Fruit fly (Drosophila melanogaster) whole organism, wandering third instar larva: ENCODE data around the gene CG9777.

ENCODE experiments used
- Abd-B ChIP-seq: fragments of >200 bp; optimal IDR thresholded peaks from 2 replicates; lab custom pipeline; 2017; ENCODE audit warnings: missing biosample characterization, missing genetic modification characterization
- CG32264 ChIP-seq: fragments of 200-800 bp; sonication (Bioruptor generic); optimal IDR thresholded peaks from 2 replicates; lab custom pipeline; 2016; ENCODE audit warnings: missing biosample characterization, missing genetic modification characterization
- CG9705 ChIP-seq: fragments of 200-800 bp; sonication (Bioruptor generic); optimal IDR thresholded peaks from 2 replicates; lab custom pipeline; 2018; ENCODE audit warnings: missing biosample characterization, mild to moderate bottlenecking, missing genetic modification characterization
- CrebA ChIP-seq: fragments of 200-800 bp; sonication (Bioruptor generic); optimal IDR thresholded peaks from 2 replicates; lab custom pipeline; 2016; ENCODE audit warnings: missing biosample characterization, mild to moderate bottlenecking, missing genetic modification characterization, borderline replicate concordance
- Dfd ChIP-seq: fragments of >200 bp; optimal IDR thresholded peaks from 2 replicates; lab custom pipeline; 2017; ENCODE audit warnings: missing biosample characterization, missing genetic modification characterization
- Dif ChIP-seq: fragments of 200-275, 200-300 bp; sonication (Bioruptor generic); optimal IDR thresholded peaks from 2 replicates; lab custom pipeline; 2018; ENCODE audit warnings: missing biosample characterization, missing genetic modification characterization; ENCODE audit not compliant: partially characterized antibody
- GATAd ChIP-seq: sonication (Bioruptor generic); optimal IDR thresholded peaks from 2 replicates; lab custom pipeline; 2016; ENCODE audit warnings: missing biosample characterization, missing genetic modification characterization
- HLH106 ChIP-seq: fragments of 200-800 bp; optimal IDR thresholded peaks from 3 replicates; lab custom pipeline; 2019; ENCODE audit warnings: missing biosample characterization, mild to moderate bottlenecking, missing genetic modification characterization, moderate library complexity
- Hnf4 ChIP-seq: fragments of 200-800 bp; sonication (Bioruptor generic); optimal IDR thresholded peaks from 2 replicates; lab custom pipeline; 2016; ENCODE audit warnings: missing biosample characterization, mild to moderate bottlenecking, missing genetic modification characterization
- Hr78 ChIP-seq: fragments of >200 bp; optimal IDR thresholded peaks from 2 replicates; lab custom pipeline; 2017; ENCODE audit warnings: missing biosample characterization, missing genetic modification characterization
- Jra ChIP-seq: sonication (Bioruptor generic); optimal IDR thresholded peaks from 2 replicates; lab custom pipeline; 2016; ENCODE audit warnings: missing biosample characterization, missing genetic modification characterization
- Myc ChIP-seq: fragments of >200 bp; optimal IDR thresholded peaks from 2 replicates; lab custom pipeline; 2017
- Rel ChIP-seq, 2 experiments: fragments of 200-800 bp; sonication (Bioruptor generic) in 1 of 2; optimal IDR thresholded peaks; 2 replicates in 1 of 2; 3 replicates in 1 of 2; lab custom pipeline; 2016 to 2019; ENCODE audit warnings: mild to moderate bottlenecking in 2 of 2, missing biosample characterization in 2 of 2, missing genetic modification characterization in 2 of 2, moderate library complexity in 1 of 2
- Sp1 ChIP-seq: fragments of 200-800 bp; sonication (Bioruptor generic); optimal IDR thresholded peaks from 3 replicates; lab custom pipeline; 2019; ENCODE audit warnings: missing biosample characterization, mild to moderate bottlenecking, missing genetic modification characterization, moderate library complexity
- Vsx2 ChIP-seq: fragments of 200-300, 225-300 bp; sonication (Bioruptor generic); optimal IDR thresholded peaks from 2 replicates; lab custom pipeline; 2018; ENCODE audit warnings: missing biosample characterization, missing genetic modification characterization; ENCODE audit not compliant: partially characterized antibody
- br ChIP-seq: fragments of 200-800 bp; sonication (Bioruptor generic); optimal IDR thresholded peaks from 2 replicates; lab custom pipeline; 2016; ENCODE audit warnings: missing biosample characterization, missing genetic modification characterization
- brk ChIP-seq: fragments of 200-800 bp; sonication (Bioruptor generic); optimal IDR thresholded peaks from 2 replicates; lab custom pipeline; 2016; ENCODE audit warnings: missing biosample characterization, mild to moderate bottlenecking, missing genetic modification characterization
- dl ChIP-seq, 2 experiments: fragments of 175-275, 200-275 bp in 1 of 2; fragments of 200-275 bp in 1 of 2; sonication (Bioruptor generic); optimal IDR thresholded peaks; lab custom pipeline; 2018; ENCODE audit warnings: mild to moderate bottlenecking in 2 of 2, missing biosample characterization in 2 of 2, missing genetic modification characterization in 2 of 2, moderate library complexity in 2 of 2; ENCODE audit not compliant: partially characterized antibody in 2 of 2, insufficient read depth in 1 of 2
- dsf ChIP-seq: sonication (Bioruptor generic); optimal IDR thresholded peaks from 2 replicates; lab custom pipeline; 2016; ENCODE audit warnings: missing biosample characterization, missing genetic modification characterization, borderline replicate concordance
- ey ChIP-seq: fragments of 200-800 bp; sonication (Bioruptor generic); optimal IDR thresholded peaks from 2 replicates; lab custom pipeline; 2016; ENCODE audit warnings: missing biosample characterization, missing genetic modification characterization
- foxo ChIP-seq, 2 experiments: fragments of 200-800 bp; sonication (Bioruptor generic); optimal IDR thresholded peaks; 2 replicates in 1 of 2; 3 replicates in 1 of 2; lab custom pipeline; 2016 to 2017; ENCODE audit warnings: missing biosample characterization in 2 of 2, missing genetic modification characterization in 2 of 2
- fru ChIP-seq: fragments of 200-800 bp; sonication (Bioruptor generic); optimal IDR thresholded peaks from 3 replicates; lab custom pipeline; 2016; ENCODE audit warnings: missing biosample characterization, mild to moderate bottlenecking, missing genetic modification characterization
- h ChIP-seq: fragments of 200-800 bp; sonication (Bioruptor generic); optimal IDR thresholded peaks from 3 replicates; lab custom pipeline; 2016; ENCODE audit warnings: missing biosample characterization, mild to moderate bottlenecking, missing genetic modification characterization
- jim ChIP-seq: fragments of 175-275, 200-325 bp; sonication (Bioruptor generic); optimal IDR thresholded peaks from 2 replicates; lab custom pipeline; 2016; ENCODE audit warnings: missing biosample characterization, mild to moderate bottlenecking, missing genetic modification characterization
- lola ChIP-seq: fragments of >200 bp; optimal IDR thresholded peaks from 2 replicates; lab custom pipeline; 2017; ENCODE audit warnings: missing biosample characterization, missing genetic modification characterization
- pan ChIP-seq: fragments of >200 bp; optimal IDR thresholded peaks from 2 replicates; lab custom pipeline; 2017
- psq ChIP-seq: fragments of 200-800 bp; sonication (Bioruptor generic); optimal IDR thresholded peaks from 3 replicates; lab custom pipeline; 2017; ENCODE audit warnings: missing biosample characterization, mild to moderate bottlenecking, missing genetic modification characterization, moderate library complexity
- rgr ChIP-seq: fragments of 200-800 bp; sonication (Bioruptor generic); optimal IDR thresholded peaks from 3 replicates; lab custom pipeline; 2016; ENCODE audit warnings: missing biosample characterization, mild to moderate bottlenecking, missing genetic modification characterization
- sage ChIP-seq: fragments of 200-800 bp; sonication (Bioruptor generic); optimal IDR thresholded peaks from 2 replicates; lab custom pipeline; 2016; ENCODE audit warnings: missing biosample characterization, mild to moderate bottlenecking, missing genetic modification characterization
- sv ChIP-seq: fragments of 200-800 bp; sonication (Bioruptor generic); optimal IDR thresholded peaks from 3 replicates; lab custom pipeline; 2016; ENCODE audit warnings: missing biosample characterization, missing genetic modification characterization
- tai ChIP-seq: sonication (Bioruptor generic); optimal IDR thresholded peaks from 2 replicates; lab custom pipeline; 2016; ENCODE audit warnings: missing biosample characterization, missing genetic modification characterization
- usp ChIP-seq: fragments of >200 bp; optimal IDR thresholded peaks from 2 replicates; lab custom pipeline; 2017; ENCODE audit warnings: missing biosample characterization, missing genetic modification characterization
- woc ChIP-seq: sonication (Bioruptor generic); optimal IDR thresholded peaks from 2 replicates; lab custom pipeline; 2016; ENCODE audit warnings: missing biosample characterization, mild to moderate bottlenecking, missing genetic modification characterization

Gene CG9777

dm6 chrX:16654931-16655409 is 22.9 kb upstream of the CG9777 start, which contains the start of the genes Nemp and r:
Nemp (minus strand) TSS chrX:16655015.
r (plus strand) TSS chrX:16655359.
- TF ChIP-seq jim (no peak), Vsx2 (no peak), fru (GFP tag; lab: Kevin White, UChicago) (peak; percentile 23)
- TF ChIP-seq, all 38 proteins: peak for 1

dm6 chrX:16651625-16652024 is 19.6 kb upstream of the CG9777 start:
- TF ChIP-seq GATAd (no peak), Vsx2 (no peak), rgr (GFP tag; lab: Kevin White, UChicago) (no peak), Jra (GFP tag; lab: Kevin White, UChicago) (no peak)

dm6 chrX:16651098-16651497 is 19.1 kb upstream of the CG9777 start, which contains the start of the genes CG32573 and CG42512:
CG32573 (plus strand) TSS chrX:16651376.
CG42512 (plus strand) TSS chrX:16651376.
- TF ChIP-seq usp: no peak
- TF ChIP-seq Myc: peak; percentile 45
- TF ChIP-seq Rel (GFP tag; optimal IDR thresholded peaks at IDR 0.05; lab: Kevin White, UChicago): no peak
- peak; percentile 25 for TF ChIP-seq Rel (tag; optimal IDR thresholded peaks at IDR 0.05; lab: Kevin White, UChicago)
- TF ChIP-seq, all 38 proteins: peak for 2

dm6 chrX:16650078-16651063 is 18.3 kb upstream of the CG9777 start:
- TF ChIP-seq Sp1: no peak
- TF ChIP-seq rgr (GFP tag; lab: Kevin White, UChicago): no peak
- peak in 1 of 2 experiments; percentile 71 for TF ChIP-seq foxo (GFP tag; optimal IDR thresholded peaks at IDR 0.05; lab: Kevin White, UChicago)
- TF ChIP-seq woc (GFP tag; lab: Kevin White, UChicago): peak; percentile 62
- TF ChIP-seq dl (GFP tag; optimal IDR thresholded peaks at IDR 0.05; lab: Kevin White, UChicago; ENCODE audit: insufficient read depth in 1 of 2, partially characterized antibody in 2 of 2): no peak
- no peak for TF ChIP-seq jim
- peak; percentile 44 for TF ChIP-seq ey (GFP tag; lab: Kevin White, UChicago)
- TF ChIP-seq Hnf4 (GFP tag; lab: Kevin White, UChicago): no peak
- no peak for TF ChIP-seq brk (GFP tag; lab: Kevin White, UChicago)
- peak; percentile 57 for TF ChIP-seq CG32264 (GFP tag; lab: Kevin White, UChicago)
- TF ChIP-seq Dif (GFP tag; lab: Kevin White, UChicago): no peak
- no peak for TF ChIP-seq sage (GFP tag; lab: Kevin White, UChicago)
- no peak for TF ChIP-seq Abd-B (GFP tag; lab: Kevin White, UChicago)
- peak; percentile 41 for TF ChIP-seq sv (GFP tag; lab: Kevin White, UChicago)
- TF ChIP-seq Vsx2: no peak
- TF ChIP-seq Hr78: no peak
- no peak for TF ChIP-seq psq (GFP tag; lab: Kevin White, UChicago)
- no peak for TF ChIP-seq pan (lab: Kevin White, UChicago)
- TF ChIP-seq fru (GFP tag; lab: Kevin White, UChicago): peak; percentile 69
- no peak for TF ChIP-seq Dfd (GFP tag; lab: Kevin White, UChicago)
- TF ChIP-seq GATAd: no peak
- TF ChIP-seq tai (GFP tag; lab: Kevin White, UChicago): no peak
- no peak for TF ChIP-seq Jra (GFP tag; lab: Kevin White, UChicago)

- TF ChIP-seq Hnf4 (GFP tag; lab: Kevin White, UChicago) (no peak), Jra (GFP tag; lab: Kevin White, UChicago) (no peak)
- TF ChIP-seq, all 38 proteins: peak for 0
These were observed 16.4 kb upstream of the CG9777 start for dm6 chrX:16648435-16648781.

- TF ChIP-seq HLH106 (tag; lab: Kevin White, UChicago): no peak
- TF ChIP-seq Hnf4 (GFP tag; lab: Kevin White, UChicago): no peak
- TF ChIP-seq Rel (GFP tag; optimal IDR thresholded peaks at IDR 0.05; lab: Kevin White, UChicago): no peak
- peak; percentile 8 for TF ChIP-seq Rel (tag; optimal IDR thresholded peaks at IDR 0.05; lab: Kevin White, UChicago)
- no peak for TF ChIP-seq sage (GFP tag; lab: Kevin White, UChicago)
- TF ChIP-seq h: no peak
- no peak for TF ChIP-seq usp
- no peak for TF ChIP-seq Abd-B (GFP tag; lab: Kevin White, UChicago)
- TF ChIP-seq fru (GFP tag; lab: Kevin White, UChicago): no peak
- TF ChIP-seq psq (GFP tag; lab: Kevin White, UChicago): peak; percentile 25
- TF ChIP-seq Dfd (GFP tag; lab: Kevin White, UChicago): no peak
- no peak for TF ChIP-seq CrebA (GFP tag; lab: Kevin White, UChicago)
- TF ChIP-seq Dif (GFP tag; lab: Kevin White, UChicago): peak; percentile 61
- no peak for TF ChIP-seq woc (GFP tag; lab: Kevin White, UChicago)
- no peak for TF ChIP-seq foxo (GFP tag; optimal IDR thresholded peaks at IDR 0.05; lab: Kevin White, UChicago)
- no peak for TF ChIP-seq ey (GFP tag; lab: Kevin White, UChicago)
- no peak for TF ChIP-seq dl (GFP tag; optimal IDR thresholded peaks at IDR 0.05; lab: Kevin White, UChicago; ENCODE audit: insufficient read depth in 1 of 2, partially characterized antibody in 2 of 2)
- no peak for TF ChIP-seq lola
- TF ChIP-seq dsf (GFP tag; lab: Kevin White, UChicago): no peak
- TF ChIP-seq br (GFP tag; lab: Kevin White, UChicago): no peak
- TF ChIP-seq pan (lab: Kevin White, UChicago): no peak
- TF ChIP-seq CG32264 (GFP tag; lab: Kevin White, UChicago): no peak
- no peak for TF ChIP-seq Sp1
- TF ChIP-seq CG9705 (GFP tag; lab: Kevin White, UChicago): no peak
These were observed 15.9 kb upstream of the CG9777 start for dm6 chrX:16647737-16648434.
